Worm (Caenorhabditis elegans): ENCODE data around the gene tag-10.

The tag-10 gene

ce11 chrII:13670707-13671295 lies 38.4 kb downstream of the tag-10 start:
- TF ChIP-seq elt-3 (tag; optimal IDR thresholded peaks at IDR 0.05) = no peak
- TF ChIP-seq fos-1 (tag; optimal IDR thresholded peaks at IDR 0.05) = peak; percentile 55
- no peak for TF ChIP-seq egl-27 (tag; optimal IDR thresholded peaks at IDR 0.05)
- no peak for TF ChIP-seq crh-2 (tag; optimal IDR thresholded peaks at IDR 0.05)
- TF ChIP-seq snpc-4 (tag; optimal IDR thresholded peaks at IDR 0.05) = no peak
- TF ChIP-seq sma-3 (GFP tag; optimal IDR thresholded peaks at IDR 0.05) = no peak
- no peak for TF ChIP-seq ceh-82 (tag; optimal IDR thresholded peaks at IDR 0.05)
- TF ChIP-seq lin-11 (tag; optimal IDR thresholded peaks at IDR 0.05) = no peak

DNA sequence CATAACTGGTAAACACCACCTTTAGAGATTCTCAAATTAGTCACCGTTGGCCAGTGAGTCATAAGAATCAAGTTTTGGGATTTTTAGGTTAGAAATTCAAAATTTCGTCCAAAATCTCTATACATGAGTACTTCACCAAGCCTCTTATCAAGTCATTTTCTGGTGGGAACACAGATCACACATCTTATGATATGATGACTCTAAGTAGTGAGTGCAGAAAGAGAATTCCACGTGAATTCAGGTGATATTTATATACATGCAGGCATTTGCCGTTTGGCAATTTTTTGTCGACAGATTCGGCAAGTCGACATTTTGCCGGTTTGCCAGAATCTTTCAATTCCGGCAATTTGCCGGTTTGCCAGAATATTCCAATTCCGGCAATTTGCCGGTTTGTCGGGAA lies 39.7 kb downstream of the tag-10 start:
- TF ChIP-seq elt-3 (tag; optimal IDR thresholded peaks at IDR 0.05) = no peak
- TF ChIP-seq sma-9 (GFP tag; optimal IDR thresholded peaks at IDR 0.05) = peak; percentile 51
- TF ChIP-seq sma-9 (tag; optimal IDR thresholded peaks at IDR 0.05) = no peak
- TF ChIP-seq sma-3 (GFP tag; optimal IDR thresholded peaks at IDR 0.05) = peak; percentile 21
- peak; percentile 32 for TF ChIP-seq crh-2 (tag; optimal IDR thresholded peaks at IDR 0.05)

DNA sequence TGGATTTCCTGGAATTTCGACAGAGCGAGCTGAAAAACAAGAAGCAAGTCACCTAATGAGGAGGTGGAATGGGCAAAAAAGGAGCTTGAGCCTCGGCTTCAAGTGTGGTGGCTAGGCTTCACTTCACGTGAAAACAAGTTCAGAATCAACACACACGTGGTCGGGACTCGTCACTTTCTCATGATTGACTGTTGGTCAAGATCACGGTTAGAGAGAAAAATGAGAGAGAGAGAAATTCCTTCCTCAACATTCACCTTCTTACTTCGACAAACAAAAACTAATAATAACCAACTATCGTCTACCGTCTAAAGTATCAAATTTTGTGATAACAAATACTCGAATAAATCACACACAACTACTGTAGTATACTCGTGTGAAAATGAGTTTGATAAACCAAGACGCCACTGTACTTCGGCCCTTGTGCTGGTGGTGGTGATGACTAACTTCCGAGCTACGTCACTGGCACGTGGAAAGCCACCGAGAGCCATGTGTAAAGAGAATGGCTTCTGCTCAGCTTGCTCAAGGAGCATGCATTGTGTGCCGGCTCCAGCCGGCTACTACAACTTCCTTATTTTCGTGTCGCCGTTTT lies 41.3 kb downstream of the tag-10 start:
- TF ChIP-seq Y55F3AM.14 (GFP tag; optimal IDR thresholded peaks at IDR 0.05) = no peak
- peak; percentile 92 for TF ChIP-seq blmp-1 (tag; optimal IDR thresholded peaks at IDR 0.05; ENCODE audit: insufficient read depth)
- no peak for TF ChIP-seq alr-1 (tag; optimal IDR thresholded peaks at IDR 0.05)
- TF ChIP-seq crh-2 (tag; optimal IDR thresholded peaks at IDR 0.05) = peak; percentile 17
- TF ChIP-seq mdl-1 (tag; optimal IDR thresholded peaks at IDR 0.05) = peak in 1 of 2 experiments; percentile 36
- peak; percentile 5 for TF ChIP-seq nhr-129 (tag; optimal IDR thresholded peaks at IDR 0.05)
- TF ChIP-seq nhr-21 (tag; optimal IDR thresholded peaks at IDR 0.05) = peak; percentile 14
- TF ChIP-seq sma-9 (GFP tag; optimal IDR thresholded peaks at IDR 0.05) = peak; percentile 60
- TF ChIP-seq sma-9 (tag; optimal IDR thresholded peaks at IDR 0.05) = no peak
- no peak for TF ChIP-seq mbf-1 (tag; optimal IDR thresholded peaks at IDR 0.05)
- TF ChIP-seq egl-27 (tag; optimal IDR thresholded peaks at IDR 0.05) = no peak
- peak; percentile 23 for TF ChIP-seq nhr-25 (tag; optimal IDR thresholded peaks at IDR 0.05)
- TF ChIP-seq fos-1 (tag; optimal IDR thresholded peaks at IDR 0.05) = peak; percentile 2

- TF ChIP-seq Y55F3AM.14 (GFP tag; optimal IDR thresholded peaks at IDR 0.05) (no peak), egl-27 (tag; optimal IDR thresholded peaks at IDR 0.05) (no peak), blmp-1 (tag; optimal IDR thresholded peaks at IDR 0.05; ENCODE audit: insufficient read depth) (no peak), lsy-2 (tag; optimal IDR thresholded peaks at IDR 0.05) (no peak), alr-1 (tag; optimal IDR thresholded peaks at IDR 0.05) (no peak), ztf-4 (tag; optimal IDR thresholded peaks at IDR 0.05) (no peak), ztf-1 (GFP tag; conservative IDR thresholded peaks at IDR 0.05) (no peak), nhr-77 (tag; optimal IDR thresholded peaks at IDR 0.05) (no peak), mab-5 (tag; optimal IDR thresholded peaks at IDR 0.05) (peak; percentile 52), sma-3 (GFP tag; optimal IDR thresholded peaks at IDR 0.05) (no peak), nhr-23 (tag; optimal IDR thresholded peaks at IDR 0.05) (no peak), nhr-237 (tag; optimal IDR thresholded peaks at IDR 0.05) (no peak), nhr-21 (tag; optimal IDR thresholded peaks at IDR 0.05) (peak; percentile 44), ceh-16 (tag; optimal IDR thresholded peaks at IDR 0.05) (no peak), F13H6.1 (tag; optimal IDR thresholded peaks at IDR 0.05) (no peak), C34F6.9 (tag; optimal IDR thresholded peaks at IDR 0.05) (no peak), sma-9 (GFP tag; optimal IDR thresholded peaks at IDR 0.05) (peak; percentile 22), sma-9 (tag; optimal IDR thresholded peaks at IDR 0.05) (no peak), unc-62 (GFP tag; optimal IDR thresholded peaks at IDR 0.05) (no peak), nhr-25 (tag; optimal IDR thresholded peaks at IDR 0.05) (no peak), nhr-129 (tag; optimal IDR thresholded peaks at IDR 0.05) (no peak), ceh-82 (tag; optimal IDR thresholded peaks at IDR 0.05) (no peak), crh-2 (tag; optimal IDR thresholded peaks at IDR 0.05) (no peak), fos-1 (tag; optimal IDR thresholded peaks at IDR 0.05) (no peak), mbf-1 (tag; optimal IDR thresholded peaks at IDR 0.05) (no peak), snpc-4 (tag; optimal IDR thresholded peaks at IDR 0.05) (no peak)
These were observed 42.8 kb downstream of the tag-10 start for ce11 chrII:13675212-13675611.

ce11 chrII:13677927-13678326 lies 45.5 kb downstream of the tag-10 start:
- TF ChIP-seq lin-11 (tag; optimal IDR thresholded peaks at IDR 0.05) = no peak
- no peak for TF ChIP-seq snpc-4 (tag; optimal IDR thresholded peaks at IDR 0.05)
- TF ChIP-seq elt-1 (tag; optimal IDR thresholded peaks at IDR 0.05) = no peak
- no peak for TF ChIP-seq nhr-10 (tag; optimal IDR thresholded peaks at IDR 0.05)
